Worm (Caenorhabditis elegans): Measurements from ENCODE around the gene txt-4.

ce11 chrIV:1549095-1550093 lies 39.0 kb downstream of the txt-4 start:
- no peak for TF ChIP-seq him-1 (tag; optimal IDR thresholded peaks at IDR 0.05)
- no peak for TF ChIP-seq W03F9.2 (tag; optimal IDR thresholded peaks at IDR 0.05)
